Worm (Caenorhabditis elegans) whole organism, young adult: ENCODE data around the gene pfd-1.

Source experiments
- B0261.1 ChIP-seq: sonication (generic microtip); optimal IDR thresholded peaks from 2 replicates; lab custom pipeline; 2016; ENCODE audit warnings: mild to moderate bottlenecking, missing genetic modification characterization, moderate library complexity, missing compliant biosample characterization
- C06A6.2 ChIP-seq: fragments of 200-800 bp; sonication (Bioruptor generic); conservative IDR thresholded peaks from 2 replicates; pipeline ENCODE4 v1.3.6; 2022; ENCODE audit warnings: missing genetic modification characterization, missing compliant biosample characterization
- F10E7.11 ChIP-seq: sonication (generic microtip); optimal IDR thresholded peaks from 2 replicates; lab custom pipeline; 2017; ENCODE audit warnings: mild to moderate bottlenecking, missing genetic modification characterization, moderate library complexity, missing compliant biosample characterization
- F22D6.2 ChIP-seq: sonication (generic microtip); optimal IDR thresholded peaks from 2 replicates; lab custom pipeline; 2016; ENCODE audit warnings: mild to moderate bottlenecking, missing genetic modification characterization, missing compliant biosample characterization
- F52B5.7 ChIP-seq: sonication (generic microtip); optimal IDR thresholded peaks from 2 replicates; lab custom pipeline; 2016; ENCODE audit warnings: mild to moderate bottlenecking, missing genetic modification characterization, missing compliant biosample characterization
- T26A5.8 ChIP-seq: sonication (generic microtip); optimal IDR thresholded peaks from 2 replicates; lab custom pipeline; 2016; ENCODE audit warnings: missing genetic modification characterization, missing compliant biosample characterization
- Y95B8A.8 ChIP-seq: fragments of 200-800 bp; sonication (Bioruptor generic); IDR thresholded peaks from 2 replicates; pipeline ENCODE4 v1.3.6; 2022; ENCODE audit warnings: missing genetic modification reagents, missing genetic modification characterization, missing compliant biosample characterization
- attf-5 ChIP-seq: fragments of 200-800 bp; sonication (Bioruptor generic); optimal IDR thresholded peaks from 2 replicates; lab custom pipeline; 2018; ENCODE audit warnings: mild to moderate bottlenecking, missing genetic modification characterization, missing compliant biosample characterization
- ccch-3 ChIP-seq: fragments of 200-800 bp; sonication (Bioruptor generic); optimal IDR thresholded peaks from 2 replicates; lab custom pipeline; 2018; ENCODE audit warnings: mild to moderate bottlenecking, missing genetic modification characterization, missing compliant biosample characterization
- cebp-2 ChIP-seq: fragments of 200-800 bp; sonication (Bioruptor generic); IDR thresholded peaks from 2 replicates; pipeline ENCODE4 v1.3.6; 2022; ENCODE audit warnings: missing genetic modification characterization, missing compliant biosample characterization
- ceh-27 ChIP-seq: fragments of 200-800 bp; sonication (Bioruptor generic); optimal IDR thresholded peaks from 2 replicates; lab custom pipeline; 2018; ENCODE audit warnings: mild to moderate bottlenecking, missing genetic modification characterization, moderate library complexity, missing compliant biosample characterization
- dox-1 ChIP-seq: fragments of 200-800 bp; sonication (Bioruptor generic); IDR thresholded peaks from 2 replicates; pipeline ENCODE4 v1.3.6; 2022; ENCODE audit warnings: missing genetic modification reagents, missing genetic modification characterization, missing compliant biosample characterization
- egl-44 ChIP-seq: fragments of 200-800 bp; sonication (Bioruptor generic); IDR thresholded peaks from 2 replicates; pipeline ENCODE4 v1.3.6; 2022; ENCODE audit warnings: missing genetic modification reagents, missing genetic modification characterization, missing compliant biosample characterization
- egrh-3 ChIP-seq: fragments of 200-800 bp; sonication (Bioruptor generic); IDR thresholded peaks from 2 replicates; pipeline ENCODE4 v1.3.6; 2022; ENCODE audit warnings: missing genetic modification reagents, missing genetic modification characterization, missing compliant biosample characterization
- ekl-4 ChIP-seq: fragments of 200-800 bp; sonication (Bioruptor generic); IDR thresholded peaks from 2 replicates; pipeline ENCODE4 v1.3.6; 2022; ENCODE audit warnings: missing genetic modification reagents, missing genetic modification characterization, missing compliant biosample characterization
- ets-4 ChIP-seq: fragments of 200-800 bp; sonication (Bioruptor generic); optimal IDR thresholded peaks from 2 replicates; lab custom pipeline; 2018; ENCODE audit warnings: mild to moderate bottlenecking, missing genetic modification characterization, missing compliant biosample characterization
- fkh-3 ChIP-seq: sonication (generic microtip); optimal IDR thresholded peaks from 2 replicates; lab custom pipeline; 2016; ENCODE audit warnings: mild to moderate bottlenecking, missing genetic modification characterization, missing compliant biosample characterization
- hlh-12 ChIP-seq: sonication (generic microtip); optimal IDR thresholded peaks from 2 replicates; lab custom pipeline; 2016; ENCODE audit warnings: missing genetic modification characterization, missing compliant biosample characterization
- hlh-26 ChIP-seq: fragments of 200-800 bp; sonication (Bioruptor generic); conservative IDR thresholded peaks from 2 replicates; pipeline ENCODE4 v1.3.6; 2022; ENCODE audit warnings: missing genetic modification reagents, missing genetic modification characterization, missing compliant biosample characterization
- hmg-20 ChIP-seq: fragments of 200-800 bp; sonication (Bioruptor generic); IDR thresholded peaks from 2 replicates; pipeline ENCODE4 v1.3.6; 2022; ENCODE audit warnings: missing genetic modification reagents, missing genetic modification characterization, missing compliant biosample characterization
- hsf-1 ChIP-seq: fragments of 200-800 bp; sonication (Bioruptor generic); IDR thresholded peaks from 2 replicates; pipeline ENCODE4 v1.3.6; 2022; ENCODE audit warnings: missing genetic modification reagents, missing genetic modification characterization, missing compliant biosample characterization
- lag-1 ChIP-seq: fragments of 200-800 bp; sonication (Bioruptor generic); IDR thresholded peaks from 2 replicates; pipeline ENCODE4 v1.3.6; 2022; ENCODE audit warnings: missing genetic modification reagents, missing genetic modification characterization, missing compliant biosample characterization
- let-607 ChIP-seq, 2 experiments: fragments of 200-800 bp in 1 of 2; sonication (Bioruptor generic) in 1 of 2; sonication (generic microtip) in 1 of 2; optimal IDR thresholded peaks; 2 replicates each; lab custom pipeline; 2016 to 2018; ENCODE audit warnings: mild to moderate bottlenecking in 2 of 2, missing compliant biosample characterization in 2 of 2, missing genetic modification characterization in 2 of 2, moderate library complexity in 2 of 2, missing genotype in 1 of 2
- lin-35 ChIP-seq, 3 experiments: fragments of 150-350 bp in 2 of 3; sonication (generic microtip) in 1 of 3; optimal IDR thresholded peaks; 2 replicates each; lab custom pipeline; 2014 to 2018; ENCODE audit warnings: missing biosample characterization in 3 of 3, missing genetic modification characterization in 3 of 3, missing genetic modification reagents in 3 of 3
- lin-54 ChIP-seq: fragments of 200-800 bp; sonication (Bioruptor generic); optimal IDR thresholded peaks from 2 replicates; lab custom pipeline; 2018; ENCODE audit warnings: mild to moderate bottlenecking, missing genetic modification characterization, missing compliant biosample characterization
- mel-28 ChIP-seq: sonication (generic microtip); optimal IDR thresholded peaks from 2 replicates; lab custom pipeline; 2016; ENCODE audit warnings: borderline replicate concordance, mild to moderate bottlenecking, missing genetic modification characterization, missing compliant biosample characterization
- mes-4 ChIP-seq: sonication (generic microtip); optimal IDR thresholded peaks from 2 replicates; lab custom pipeline; 2016; ENCODE audit warnings: missing genotype, missing genetic modification characterization, missing compliant biosample characterization
- nfya-1 ChIP-seq: sonication (generic microtip); optimal IDR thresholded peaks from 2 replicates; lab custom pipeline; 2017; ENCODE audit warnings: antibody characterized with exemption, missing compliant biosample characterization, missing genetic modification characterization, borderline replicate concordance; ENCODE audit not compliant: insufficient read depth
- nhr-120 ChIP-seq: fragments of 200-800 bp; sonication (Bioruptor generic); IDR thresholded peaks from 2 replicates; pipeline ENCODE4 v1.3.6; 2022; ENCODE audit warnings: missing genetic modification characterization, missing compliant biosample characterization
- nhr-179 ChIP-seq: sonication (generic microtip); optimal IDR thresholded peaks from 2 replicates; lab custom pipeline; 2016; ENCODE audit warnings: mild to moderate bottlenecking, missing genetic modification characterization, missing compliant biosample characterization
- nhr-27 ChIP-seq: fragments of 200-800 bp; sonication (Bioruptor generic); optimal IDR thresholded peaks from 2 replicates; lab custom pipeline; 2018; ENCODE audit warnings: mild to moderate bottlenecking, missing genetic modification characterization, moderate library complexity, missing compliant biosample characterization
- nhr-90 ChIP-seq: sonication (generic microtip); optimal IDR thresholded peaks from 2 replicates; lab custom pipeline; 2016; ENCODE audit warnings: missing genotype, mild to moderate bottlenecking, missing genetic modification characterization, missing compliant biosample characterization
- pbrm-1 ChIP-seq: fragments of 200-800 bp; sonication (Bioruptor generic); IDR thresholded peaks from 2 replicates; pipeline ENCODE4 v1.3.6; 2022; ENCODE audit warnings: missing genetic modification reagents, missing genetic modification characterization, missing compliant biosample characterization
- rcor-1 ChIP-seq: fragments of 200-800 bp; sonication (Bioruptor generic); IDR thresholded peaks from 2 replicates; pipeline ENCODE4 v1.3.6; 2022; ENCODE audit warnings: missing genetic modification reagents, missing genetic modification characterization, missing compliant biosample characterization
- rec-8 ChIP-seq, 2 experiments: sonication (generic microtip); optimal IDR thresholded peaks; 2 replicates each; lab custom pipeline; 2016; ENCODE audit warnings: mild to moderate bottlenecking in 2 of 2, missing genetic modification characterization in 2 of 2, missing genetic modification reagents in 2 of 2, missing genotype in 2 of 2, missing biosample characterization in 1 of 2, missing compliant biosample characterization in 1 of 2, moderate library complexity in 1 of 2
- repo-1 ChIP-seq: sonication (generic microtip); optimal IDR thresholded peaks from 2 replicates; lab custom pipeline; 2017; ENCODE audit warnings: mild to moderate bottlenecking, missing genetic modification characterization, missing compliant biosample characterization
- tbp1 ChIP-seq: fragments of 200-800 bp; sonication (Bioruptor generic); optimal IDR thresholded peaks from 2 replicates; lab custom pipeline; 2018; ENCODE audit warnings: mild to moderate bottlenecking, missing genetic modification characterization, missing compliant biosample characterization
- ztf-18 ChIP-seq: sonication (generic microtip); optimal IDR thresholded peaks from 2 replicates; lab custom pipeline; 2016; ENCODE audit warnings: missing genotype, mild to moderate bottlenecking, missing genetic modification characterization, missing compliant biosample characterization
- ztf-26 ChIP-seq: sonication (generic microtip); optimal IDR thresholded peaks from 2 replicates; lab custom pipeline; 2017; ENCODE audit warnings: missing genetic modification characterization, missing compliant biosample characterization
- ztf-3 ChIP-seq: fragments of 200-800 bp; sonication (Bioruptor generic); optimal IDR thresholded peaks from 2 replicates; lab custom pipeline; 2018; ENCODE audit warnings: mild to moderate bottlenecking, missing genetic modification characterization, missing compliant biosample characterization

Gene pfd-1

DNA sequence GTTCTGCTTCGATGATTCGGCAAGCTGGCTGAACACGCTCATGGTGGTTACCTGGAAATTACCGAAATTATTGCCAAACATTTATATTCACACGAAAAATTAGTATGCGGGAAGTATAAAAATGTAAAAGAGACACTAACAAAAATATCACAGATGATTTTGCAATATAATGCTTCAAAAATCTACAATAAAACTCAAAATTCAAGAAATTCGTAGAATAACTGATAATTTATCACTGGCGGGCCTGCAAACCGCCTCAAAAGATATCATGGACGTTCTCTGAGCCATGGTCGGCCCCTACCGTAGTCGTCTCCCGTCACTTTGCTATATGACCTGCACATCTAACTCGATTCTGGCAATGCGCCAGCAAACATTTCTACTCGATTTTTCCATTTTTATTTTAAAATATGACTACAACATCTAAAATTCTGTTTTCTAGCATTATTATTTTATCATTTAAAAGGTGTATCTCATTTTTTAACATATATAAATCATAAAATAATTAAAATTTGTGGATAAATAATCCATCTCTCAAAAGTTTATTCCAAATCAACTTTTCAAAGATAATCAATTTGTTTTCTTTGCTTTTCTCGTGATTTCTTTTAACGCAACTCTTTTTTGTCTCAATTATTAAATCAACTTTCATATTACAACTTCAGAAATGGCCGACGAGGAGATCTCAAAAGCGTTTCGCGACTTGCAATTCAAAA, at the start of gene pfd-1, which contains the start of gene F01G4.6 (continued):
- TF ChIP-seq let-607 (tag; optimal IDR thresholded peaks at IDR 0.05; lab: Kevin White, UChicago) (peak in 1 of 2 experiments; percentile 79), egl-44 (GFP tag; lab: Robert Waterston, UW) (no peak), ztf-3 (GFP tag; lab: Kevin White, UChicago) (no peak), F10E7.11 (tag; lab: Kevin White, UChicago) (no peak), hsf-1 (GFP tag; lab: Robert Waterston, UW) (peak; percentile 86), hlh-26 (GFP tag; lab: Robert Waterston, UW) (no peak), attf-5 (peak; percentile 59), egrh-3 (no peak), rcor-1 (peak; percentile 78; the same call in 1 of the 2 replicates), nhr-27 (tag; lab: Kevin White, UChicago) (no peak), lin-35 (GFP tag; optimal IDR thresholded peaks at IDR 0.05; lab: Kevin White, UChicago) (peak in 1 of 3 experiments; percentile 91), ccch-3 (GFP tag; lab: Kevin White, UChicago) (no peak), F22D6.2 (tag; lab: Kevin White, UChicago) (peak; percentile 23), rec-8 (tag; optimal IDR thresholded peaks at IDR 0.05; lab: Kevin White, UChicago) (no peak), hmg-20 (GFP tag; lab: Robert Waterston, UW) (peak; percentile 46; the same call in 1 of the 2 replicates), nfya-1 (tag; lab: Kevin White, UChicago) (no peak), ztf-26 (peak; percentile 65), nhr-120 (GFP tag; lab: Robert Waterston, UW) (no peak), lin-54 (GFP tag; lab: Kevin White, UChicago) (peak; percentile 84), cebp-2 (GFP tag; lab: Robert Waterston, UW) (no peak), lag-1 (no peak), ekl-4 (GFP tag; lab: Robert Waterston, UW) (peak; percentile 85), pbrm-1 (peak; percentile 79), mes-4 (tag; lab: Kevin White, UChicago) (no peak), nhr-90 (tag; lab: Kevin White, UChicago) (no peak), ztf-18 (tag; lab: Kevin White, UChicago) (peak; percentile 44), fkh-3 (tag; lab: Kevin White, UChicago) (no peak), tbp1 (GFP tag; lab: Kevin White, UChicago) (peak; percentile 69), repo-1 (tag; lab: Kevin White, UChicago) (peak; percentile 37), ceh-27 (GFP tag; lab: Kevin White, UChicago) (peak; percentile 72), C06A6.2 (GFP tag; lab: Robert Waterston, UW) (peak; percentile 87), Y95B8A.8 (0 out of 2 replicates have a peak, but pooled peaks have one; percentile 49)

DNA sequence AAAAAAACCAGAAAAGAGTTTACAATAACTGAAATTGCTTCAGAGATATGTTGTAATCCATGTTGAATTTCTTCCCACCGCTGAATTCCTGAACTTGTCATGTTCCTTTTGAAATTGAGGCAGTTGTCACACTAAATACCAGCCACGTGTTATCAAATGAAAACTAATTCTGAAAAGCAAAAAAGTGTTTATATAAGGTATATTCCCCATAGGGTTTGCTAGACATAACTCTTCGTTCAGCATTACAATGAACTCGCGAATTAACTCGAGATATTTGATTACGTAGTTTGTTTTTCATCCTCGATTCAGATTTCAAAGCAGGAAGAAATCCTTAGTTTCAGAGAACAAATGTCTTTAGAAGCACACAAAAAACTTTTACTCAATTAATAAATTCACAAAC, 49.6 kb upstream of the pfd-1 start, which contains the start of gene str-3:
Gene str-3, minus strand, starts transcription at position 101 of the 400 bp plus-strand sequence.
- TF ChIP-seq nhr-179 (tag; lab: Kevin White, UChicago) (no peak), ets-4 (GFP tag; lab: Kevin White, UChicago) (no peak), F22D6.2 (tag; lab: Kevin White, UChicago) (no peak), dox-1 (GFP tag; lab: Robert Waterston, UW) (no peak), hlh-12 (tag; lab: Kevin White, UChicago) (no peak), mel-28 (tag; lab: Kevin White, UChicago) (no peak), F52B5.7 (tag; lab: Kevin White, UChicago) (no peak), egrh-3 (no peak), lin-54 (GFP tag; lab: Kevin White, UChicago) (no peak), B0261.1 (no peak), egl-44 (GFP tag; lab: Robert Waterston, UW) (no peak), T26A5.8 (tag; lab: Kevin White, UChicago) (no peak)
